Worm (Caenorhabditis elegans): ENCODE measurements around the gene plc-4.

plc-4 gene

ce11 chrIV:7497750-7498149, 14.7 kb downstream of the plc-4 start, which contains the start of gene egas-4:
TSS of gene egas-4 (minus strand) at chrIV:7497850.
- no peak for TF ChIP-seq lin-54 (GFP tag; optimal IDR thresholded peaks at IDR 0.05)
- no peak for TF ChIP-seq ztf-22 (GFP tag; optimal IDR thresholded peaks at IDR 0.05)
- no peak for TF ChIP-seq unc-62 (GFP tag; optimal IDR thresholded peaks at IDR 0.05)
- no peak for TF ChIP-seq F57A8.1 (GFP tag; optimal IDR thresholded peaks at IDR 0.05)
- TF ChIP-seq nhr-90 (tag; optimal IDR thresholded peaks at IDR 0.05): no peak
- TF ChIP-seq die-1 (tag; optimal IDR thresholded peaks at IDR 0.05): no peak
- no peak for TF ChIP-seq ztf-18 (tag; optimal IDR thresholded peaks at IDR 0.05)
- TF ChIP-seq nhr-179 (tag; optimal IDR thresholded peaks at IDR 0.05): no peak

- TF ChIP-seq F49E8.2 (tag; optimal IDR thresholded peaks at IDR 0.05; ENCODE audit: insufficient read depth) (no peak), let-607 (tag; optimal IDR thresholded peaks at IDR 0.05) (no peak), somi-1 (GFP tag; optimal IDR thresholded peaks at IDR 0.05) (no peak), F10E7.11 (tag; optimal IDR thresholded peaks at IDR 0.05) (no peak), F23B12.7 (tag; optimal IDR thresholded peaks at IDR 0.05; ENCODE audit: insufficient read depth) (no peak), dpff-1 (tag; optimal IDR thresholded peaks at IDR 0.05) (no peak), nhr-80 (tag; optimal IDR thresholded peaks at IDR 0.05) (peak; percentile 86), D2030.7 (GFP tag; IDR thresholded peaks at IDR 0.05) (no peak)
These were observed 15.3 kb downstream of the plc-4 start for ce11 chrIV:7497205-7497604.

DNA sequence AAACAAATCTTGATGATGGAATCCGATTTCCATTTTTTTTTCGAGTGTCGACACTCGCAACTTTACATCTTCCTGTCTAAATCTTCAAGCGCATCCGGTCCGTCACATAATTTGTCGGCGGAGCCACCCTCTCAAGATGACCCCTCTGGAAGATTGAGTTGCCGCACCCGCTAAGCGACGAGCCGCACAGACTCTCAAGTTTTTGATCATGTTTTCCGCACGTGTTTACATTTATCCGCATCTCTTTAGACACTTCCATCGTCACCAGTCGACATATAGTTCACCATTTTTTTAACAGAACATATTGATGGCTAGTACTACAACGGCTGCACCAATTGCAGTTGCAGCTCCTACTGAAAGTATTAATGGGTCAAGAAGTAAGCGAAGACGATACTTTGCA, 21.0 kb downstream of the plc-4 start, which contains the start of gene F55G1.1:
Gene F55G1.1 (plus strand): TSS at position 301 of the 400 bp plus-strand sequence.
- TF ChIP-seq ztf-26 (tag; optimal IDR thresholded peaks at IDR 0.05): no peak
- no peak for TF ChIP-seq tbx-9 (tag; optimal IDR thresholded peaks at IDR 0.05; ENCODE audit: borderline replicate concordance)
- TF ChIP-seq hmg-1.2 (GFP tag; IDR thresholded peaks at IDR 0.05): no peak
- TF ChIP-seq tbp1 (GFP tag; optimal IDR thresholded peaks at IDR 0.05): no peak
- no peak for TF ChIP-seq akir-1 (GFP tag; optimal IDR thresholded peaks at IDR 0.05)
- TF ChIP-seq nfya-1 (tag; optimal IDR thresholded peaks at IDR 0.05; ENCODE audit: borderline replicate concordance, insufficient read depth): no peak
- TF ChIP-seq somi-1 (GFP tag; optimal IDR thresholded peaks at IDR 0.05): no peak
- TF ChIP-seq cebp-2 (GFP tag; IDR thresholded peaks at IDR 0.05): no peak
- TF ChIP-seq attf-5 (GFP tag; optimal IDR thresholded peaks at IDR 0.05): no peak
- no peak for TF ChIP-seq ceh-91 (GFP tag; IDR thresholded peaks at IDR 0.05)

DNA sequence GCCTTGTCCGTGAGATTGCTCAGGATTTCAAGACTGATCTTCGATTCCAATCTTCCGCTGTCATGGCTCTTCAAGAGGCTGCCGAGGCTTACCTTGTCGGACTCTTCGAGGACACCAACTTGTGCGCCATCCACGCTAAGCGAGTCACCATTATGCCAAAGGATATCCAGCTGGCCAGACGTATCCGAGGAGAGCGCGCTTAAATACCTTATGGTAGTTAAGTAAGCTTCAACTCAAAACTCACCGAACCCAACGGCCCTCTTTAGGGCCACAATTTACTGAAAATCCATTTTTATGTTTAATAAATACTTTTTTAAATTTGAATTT, 24.0 kb downstream of the plc-4 start:
- TF ChIP-seq lin-54 (GFP tag; optimal IDR thresholded peaks at IDR 0.05) (peak; percentile 35), hsf-1 (GFP tag; IDR thresholded peaks at IDR 0.05) (0 out of 2 replicates have a peak, but pooled peaks have one; percentile 50), sptf-2 (GFP tag; optimal IDR thresholded peaks at IDR 0.05) (no peak), ceh-27 (GFP tag; optimal IDR thresholded peaks at IDR 0.05) (no peak), lag-1 (GFP tag; IDR thresholded peaks at IDR 0.05) (no peak), madf-8 (GFP tag; conservative IDR thresholded peaks at IDR 0.05) (no peak; the same call in 1 of the 2 replicates), dox-1 (GFP tag; IDR thresholded peaks at IDR 0.05) (no peak), mel-28 (tag; optimal IDR thresholded peaks at IDR 0.05; ENCODE audit: borderline replicate concordance) (no peak), nhr-120 (GFP tag; IDR thresholded peaks at IDR 0.05) (no peak), ccch-3 (GFP tag; optimal IDR thresholded peaks at IDR 0.05) (no peak), mxl-1 (tag; optimal IDR thresholded peaks at IDR 0.05) (no peak), Y53F4B.3 (GFP tag; IDR thresholded peaks at IDR 0.05) (no peak), nhr-179 (tag; optimal IDR thresholded peaks at IDR 0.05) (no peak), repo-1 (tag; optimal IDR thresholded peaks at IDR 0.05) (no peak), ztf-25 (GFP tag; IDR thresholded peaks at IDR 0.05) (no peak), mes-4 (tag; optimal IDR thresholded peaks at IDR 0.05) (no peak), Y67H2A.10 (GFP tag; conservative IDR thresholded peaks at IDR 0.05) (no peak), C17E4.6 (GFP tag; IDR thresholded peaks at IDR 0.05) (peak; percentile 51), aptf-2 (GFP tag; conservative IDR thresholded peaks at IDR 0.05) (no peak), gei-17 (GFP tag; optimal IDR thresholded peaks at IDR 0.05) (no peak), ztf-6 (GFP tag; IDR thresholded peaks at IDR 0.05) (no peak), atf-7 (tag; optimal IDR thresholded peaks at IDR 0.05) (no peak), egl-18 (GFP tag; IDR thresholded peaks at IDR 0.05) (no peak)

Measured in whole organism, young adult.